Worm (Caenorhabditis elegans): ENCODE data around the gene cpg-9.

ce11 chrIV:3066834-3067233 lies 3.2 kb downstream of the cpg-9 start, which contains the start of gene Y67D8C.7:
- TF ChIP-seq dao-5 (tag; optimal IDR thresholded peaks at IDR 0.05): no peak
- no peak for TF ChIP-seq him-1 (tag; optimal IDR thresholded peaks at IDR 0.05)
- TF ChIP-seq W03F9.2 (tag; optimal IDR thresholded peaks at IDR 0.05): no peak

Measured in whole organism, L4/young adult.